Fruit fly (Drosophila melanogaster) Kc167 (cell line): ENCODE measurements around the gene CG14322.

ENCODE experiments used
- Sin3A ChIP-seq: fragments of >200 bp; optimal IDR thresholded peaks from 2 replicates; lab custom pipeline; 2018; ENCODE audit warnings: missing external identifiers
- h ChIP-seq: fragments of >200 bp; optimal IDR thresholded peaks from 3 replicates; lab custom pipeline; 2018; ENCODE audit warnings: missing external identifiers
- insv ChIP-seq: fragments of >200 bp; optimal IDR thresholded peaks from 3 replicates; lab custom pipeline; 2018; ENCODE audit warnings: missing external identifiers

DNA sequence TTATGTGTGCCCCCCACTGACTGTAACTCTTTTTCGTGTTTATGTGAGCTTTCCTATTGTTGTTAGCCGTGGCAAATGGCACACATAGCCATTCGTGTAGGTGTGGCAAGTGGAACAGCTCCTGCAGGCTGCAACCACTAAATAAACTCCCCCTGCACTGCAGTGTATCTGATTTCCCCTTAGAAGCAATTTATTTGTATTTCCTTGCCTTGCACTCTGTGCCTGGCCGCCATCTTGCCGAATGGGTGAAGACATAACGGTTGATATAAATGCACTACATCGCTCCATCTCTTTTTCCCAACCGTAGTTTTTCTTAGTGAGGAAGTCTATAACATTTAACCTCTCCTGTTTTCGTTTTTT is 19.3 kb downstream of the CG14322 start:
- no peak for TF ChIP-seq insv
- TF ChIP-seq Sin3A: no peak
- TF ChIP-seq h (lab: Kevin White, UChicago): no peak
